Worm (Caenorhabditis elegans) whole organism, L1 larva: ENCODE data around the gene hizr-1.

Experiments
- aly-2 ChIP-seq: fragments of 150-350 bp; optimal IDR thresholded peaks from 2 replicates; lab custom pipeline; 2014; ENCODE audit warnings: missing biosample characterization, missing genetic modification characterization
- pag-3 ChIP-seq: sonication (generic microtip); optimal IDR thresholded peaks from 2 replicates; lab custom pipeline; 2017; ENCODE audit warnings: missing genetic modification characterization, mild to moderate bottlenecking, missing compliant biosample characterization, antibody characterized with exemption, borderline replicate concordance; ENCODE audit not compliant: insufficient read depth
- ztf-4 ChIP-seq: fragments of 150-350 bp; optimal IDR thresholded peaks from 2 replicates; lab custom pipeline; 2014; ENCODE audit warnings: missing biosample characterization, missing genetic modification characterization

ce11 chrX:11368417-11368816, 50.3 kb downstream of the hizr-1 start, which contains the start of gene ttyh-1:
- TF ChIP-seq ztf-4 (tag; lab: Kevin White, UChicago), result no peak
- no peak for TF ChIP-seq pag-3 (tag; lab: Kevin White, UChicago)
- TF ChIP-seq aly-2 (tag; lab: Kevin White, UChicago), result no peak
